Fruit fly (Drosophila melanogaster): ENCODE results near the gene CG4022.

DNA sequence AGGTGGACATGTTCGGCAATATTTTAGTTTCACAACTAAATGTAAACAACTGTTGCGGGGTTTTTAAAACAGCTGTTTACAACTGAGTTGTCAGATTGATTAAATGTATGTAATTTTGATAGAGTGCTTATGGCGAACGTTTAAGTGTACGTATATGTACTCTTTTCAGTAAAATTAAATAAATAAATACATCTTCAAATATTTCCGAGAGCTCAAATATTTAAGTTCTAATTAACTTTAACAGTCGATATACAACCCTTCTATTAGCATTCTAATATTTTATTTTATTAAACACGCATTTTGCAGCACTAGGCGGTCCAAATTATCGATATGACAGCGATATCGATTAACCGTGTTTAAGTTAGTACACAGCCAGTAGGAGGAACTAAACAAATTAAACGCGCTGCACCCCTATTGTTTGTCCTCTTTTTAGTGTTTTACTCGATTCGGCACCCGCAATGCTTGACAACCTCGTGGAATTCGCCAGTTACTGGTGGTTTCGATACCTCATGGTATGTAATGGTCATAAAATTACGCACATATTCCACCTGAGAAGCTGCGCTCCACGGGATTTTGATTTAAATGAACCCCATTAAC lies 41.0 kb upstream of the CG4022 start, which contains the start of the genes CG3448 and ghi:
- TF ChIP-seq CG3032 (tag; optimal IDR thresholded peaks at IDR 0.05) = peak; percentile 70
- TF ChIP-seq net (GFP tag; optimal IDR thresholded peaks at IDR 0.05) = peak; percentile 47
- peak; percentile 72 for TF ChIP-seq Eip75B (GFP tag; optimal IDR thresholded peaks at IDR 0.05)
- peak; percentile 89 for TF ChIP-seq Eip78C (GFP tag)
